Fruit fly (Drosophila melanogaster): ENCODE results near the gene Alh.

- no peak for TF ChIP-seq psq (optimal IDR thresholded peaks at IDR 0.05)
- no peak for TF ChIP-seq h (optimal IDR thresholded peaks at IDR 0.05)
- TF ChIP-seq Myc (optimal IDR thresholded peaks at IDR 0.05) = no peak
- no peak for TF ChIP-seq insv (optimal IDR thresholded peaks at IDR 0.05)
- TF ChIP-seq Sin3A (optimal IDR thresholded peaks at IDR 0.05) = no peak
- no peak for TF ChIP-seq ttk (optimal IDR thresholded peaks at IDR 0.05)
Observed at dm6 chr3R:7107713-7108588, 16.0 kb downstream of the Alh start.
